Worm (Caenorhabditis elegans) whole organism, L4 larva: ENCODE measurements around the gene srx-105.
A peak's percentile ranks its signal among the peaks of the same experiment; 100 is the strongest.

ENCODE experiments used
- F26F4.8 ChIP-seq: fragments of 200-800 bp; sonication (Bioruptor generic); conservative IDR thresholded peaks from 2 replicates; pipeline ENCODE4 v1.3.6; 2022; ENCODE audit warnings: missing genetic modification characterization, missing compliant biosample characterization
- F49E8.2 ChIP-seq: sonication (generic microtip); optimal IDR thresholded peaks from 2 replicates; lab custom pipeline; 2016; ENCODE audit warnings: missing compliant biosample characterization, mild to moderate bottlenecking, missing genetic modification characterization, borderline replicate concordance
- Y105C5A.15 ChIP-seq: fragments of 200-800 bp; sonication (Bioruptor generic); IDR thresholded peaks from 2 replicates; pipeline ENCODE4 v1.3.6; 2022; ENCODE audit warnings: missing genetic modification characterization, missing compliant biosample characterization
- Y5F2A.4 ChIP-seq: fragments of 200-800 bp; sonication (Bioruptor generic); optimal IDR thresholded peaks from 2 replicates; lab custom pipeline; 2018; ENCODE audit warnings: mild to moderate bottlenecking, missing genetic modification characterization, missing compliant biosample characterization
- Y75B8A.6 ChIP-seq: fragments of 200-800 bp; sonication (Bioruptor generic); IDR thresholded peaks from 2 replicates; pipeline ENCODE4 v1.3.6; 2022; ENCODE audit warnings: missing genetic modification reagents, missing genetic modification characterization, missing compliant biosample characterization
- ZK337.2 ChIP-seq: fragments of 200-800 bp; sonication (Bioruptor generic); IDR thresholded peaks from 2 replicates; pipeline ENCODE4 v1.3.6; 2022; ENCODE audit warnings: missing genetic modification reagents, missing genetic modification characterization, missing compliant biosample characterization
- ZK546.5 ChIP-seq, 2 experiments: sonication (generic microtip); optimal IDR thresholded peaks; 2 replicates each; lab custom pipeline; 2017; ENCODE audit warnings: missing biosample characterization in 2 of 2, missing genetic modification characterization in 2 of 2
- arid-1 ChIP-seq: fragments of 200-800 bp; sonication (Bioruptor generic); conservative IDR thresholded peaks from 2 replicates; pipeline ENCODE4 v1.3.6; 2022; ENCODE audit warnings: missing genetic modification reagents, missing genetic modification characterization, missing compliant biosample characterization
- attf-4 ChIP-seq: sonication (generic microtip); optimal IDR thresholded peaks from 3 replicates; lab custom pipeline; 2017; ENCODE audit warnings: missing biosample characterization, missing genetic modification characterization
- ceh-28 ChIP-seq: fragments of 150-350 bp; optimal IDR thresholded peaks from 2 replicates; lab custom pipeline; 2014; ENCODE audit warnings: missing biosample characterization, missing genetic modification reagents, missing genetic modification characterization
- ceh-62 ChIP-seq: sonication (generic microtip); optimal IDR thresholded peaks from 2 replicates; lab custom pipeline; 2017; ENCODE audit warnings: missing biosample characterization, missing genetic modification characterization
- daf-8 ChIP-seq: fragments of 200-800 bp; sonication (Bioruptor generic); IDR thresholded peaks from 2 replicates; pipeline ENCODE4 v1.3.6; 2022; ENCODE audit warnings: missing genetic modification characterization, missing compliant biosample characterization
- dmd-9 ChIP-seq: fragments of 200-800 bp; sonication (Bioruptor generic); IDR thresholded peaks from 2 replicates; pipeline ENCODE4 v1.3.6; 2022; ENCODE audit warnings: missing genetic modification reagents, missing genetic modification characterization, missing compliant biosample characterization
- dpl-1 ChIP-seq: fragments of 150-350 bp; optimal IDR thresholded peaks from 2 replicates; lab custom pipeline; 2014; ENCODE audit warnings: missing biosample characterization, missing genetic modification reagents, missing genetic modification characterization
- duxl-1 ChIP-seq: sonication (generic microtip); optimal IDR thresholded peaks from 2 replicates; lab custom pipeline; 2016; ENCODE audit warnings: mild to moderate bottlenecking, missing genetic modification characterization, moderate library complexity, missing compliant biosample characterization; ENCODE audit not compliant: poor library complexity
- egl-27 ChIP-seq: sonication (generic microtip); optimal IDR thresholded peaks from 3 replicates; lab custom pipeline; 2017; ENCODE audit warnings: missing biosample characterization, missing genetic modification reagents, missing genetic modification characterization
- egl-43 ChIP-seq: fragments of 200-800 bp; sonication (Bioruptor generic); IDR thresholded peaks from 2 replicates; pipeline ENCODE4 v1.3.6; 2022; ENCODE audit warnings: missing genetic modification reagents, missing genetic modification characterization, missing compliant biosample characterization
- fkh-10 ChIP-seq: fragments of 150-350 bp; optimal IDR thresholded peaks from 2 replicates; lab custom pipeline; 2014; ENCODE audit warnings: missing biosample characterization, missing genetic modification reagents, missing genetic modification characterization
- fos-1 ChIP-seq: fragments of 150-350 bp; optimal IDR thresholded peaks from 2 replicates; lab custom pipeline; 2014; ENCODE audit warnings: missing biosample characterization, missing genetic modification characterization
- hlh-11 ChIP-seq: fragments of 200-800 bp; sonication (Bioruptor generic); optimal IDR thresholded peaks from 2 replicates; lab custom pipeline; 2018; ENCODE audit warnings: mild to moderate bottlenecking, missing genetic modification characterization, missing compliant biosample characterization
- jun-1 ChIP-seq: fragments of 150-350 bp; optimal IDR thresholded peaks from 2 replicates; lab custom pipeline; 2014; ENCODE audit warnings: missing biosample characterization, missing genetic modification reagents, missing genetic modification characterization
- lin-1 ChIP-seq: fragments of 200-800 bp; sonication (Bioruptor generic); IDR thresholded peaks from 2 replicates; pipeline ENCODE4 v1.3.6; 2022; ENCODE audit warnings: missing genetic modification reagents, missing genetic modification characterization, missing compliant biosample characterization
- lin-29 ChIP-seq: fragments of 200-800 bp; sonication (Bioruptor generic); IDR thresholded peaks from 2 replicates; pipeline ENCODE4 v1.3.6; 2022; ENCODE audit warnings: missing genetic modification reagents, missing genetic modification characterization, missing compliant biosample characterization
- lin-39 ChIP-seq: fragments of 150-350 bp; optimal IDR thresholded peaks from 2 replicates; lab custom pipeline; 2014; ENCODE audit warnings: missing biosample characterization, missing genetic modification reagents, missing genetic modification characterization
- lsy-2 ChIP-seq, 2 experiments: fragments of 150-350 bp in 1 of 2; sonication (generic microtip) in 1 of 2; optimal IDR thresholded peaks; 2 replicates each; lab custom pipeline; 2014 to 2017; ENCODE audit warnings: missing biosample characterization in 2 of 2, missing genetic modification characterization in 2 of 2
- mdl-1 ChIP-seq, 2 experiments: fragments of 150-350 bp in 1 of 2; sonication (generic microtip) in 1 of 2; optimal IDR thresholded peaks; 2 replicates each; lab custom pipeline; 2014 to 2017; ENCODE audit warnings: missing biosample characterization in 2 of 2, missing genetic modification characterization in 2 of 2
- mxl-2 ChIP-seq: fragments of 200-800 bp; sonication (Bioruptor generic); conservative IDR thresholded peaks from 2 replicates; pipeline ENCODE4 v1.3.6; 2022; ENCODE audit warnings: missing genetic modification reagents, missing genetic modification characterization, missing compliant biosample characterization
- nhr-102 ChIP-seq: sonication (generic microtip); optimal IDR thresholded peaks from 2 replicates; lab custom pipeline; 2016; ENCODE audit warnings: mild to moderate bottlenecking, missing genetic modification characterization, moderate library complexity, missing compliant biosample characterization
- nhr-11 ChIP-seq: fragments of 150-350 bp; optimal IDR thresholded peaks from 2 replicates; lab custom pipeline; 2014; ENCODE audit warnings: missing biosample characterization, missing genetic modification characterization
- nhr-237 ChIP-seq: sonication (generic microtip); optimal IDR thresholded peaks from 2 replicates; lab custom pipeline; 2017; ENCODE audit warnings: missing biosample characterization, missing genetic modification characterization
- nhr-25 ChIP-seq: sonication (generic microtip); optimal IDR thresholded peaks from 2 replicates; lab custom pipeline; 2017; ENCODE audit warnings: missing genetic modification characterization, mild to moderate bottlenecking, missing compliant biosample characterization, antibody characterized with exemption, moderate library complexity, borderline replicate concordance; ENCODE audit not compliant: insufficient read depth
- nhr-48 ChIP-seq: sonication (generic microtip); optimal IDR thresholded peaks from 2 replicates; lab custom pipeline; 2016; ENCODE audit warnings: mild to moderate bottlenecking, missing genetic modification characterization, missing compliant biosample characterization
- nhr-6 ChIP-seq: fragments of 150-350 bp; optimal IDR thresholded peaks from 2 replicates; lab custom pipeline; 2014; ENCODE audit warnings: missing biosample characterization, missing genetic modification characterization
- pha-4 ChIP-seq, 2 experiments: fragments of 150-350 bp in 1 of 2; fragments of 200-800 bp in 1 of 2; sonication (Bioruptor generic) in 1 of 2; IDR thresholded peaks in 1 of 2; optimal IDR thresholded peaks in 1 of 2; 2 replicates each; pipeline versions ENCODE4 v1.3.6 to Lab custom; 2014 to 2022; ENCODE audit warnings: missing genetic modification characterization in 2 of 2, missing genetic modification reagents in 2 of 2, missing biosample characterization in 1 of 2, missing compliant biosample characterization in 1 of 2
- saeg-2 ChIP-seq: fragments of 200-800 bp; sonication (Bioruptor generic); IDR thresholded peaks from 2 replicates; pipeline ENCODE4 v1.3.6; 2022; ENCODE audit warnings: missing genetic modification reagents, missing genetic modification characterization, missing compliant biosample characterization
- snpc-1.2 ChIP-seq: fragments of 200-800 bp; sonication (Bioruptor generic); IDR thresholded peaks from 2 replicates; pipeline ENCODE4 v1.3.6; 2022; ENCODE audit warnings: missing genetic modification reagents, missing genetic modification characterization, missing compliant biosample characterization
- spr-1 ChIP-seq: sonication (generic microtip); optimal IDR thresholded peaks from 2 replicates; lab custom pipeline; 2016; ENCODE audit warnings: mild to moderate bottlenecking, missing genetic modification characterization, missing compliant biosample characterization
- unc-130 ChIP-seq: sonication (generic microtip); optimal IDR thresholded peaks from 2 replicates; lab custom pipeline; 2016; ENCODE audit warnings: missing genetic modification reagents, missing genetic modification characterization, missing compliant biosample characterization
- unc-39 ChIP-seq: sonication (generic microtip); optimal IDR thresholded peaks from 2 replicates; lab custom pipeline; 2017; ENCODE audit warnings: missing biosample characterization, missing genetic modification characterization
- zfp-2 ChIP-seq: sonication (generic microtip); optimal IDR thresholded peaks from 2 replicates; lab custom pipeline; 2016; ENCODE audit warnings: mild to moderate bottlenecking, missing genetic modification characterization, missing compliant biosample characterization
- zfp-3 ChIP-seq: fragments of 200-800 bp; sonication (Bioruptor generic); conservative IDR thresholded peaks from 2 replicates; pipeline ENCODE4 v1.3.6; 2022; ENCODE audit warnings: missing genetic modification reagents, missing genetic modification characterization, missing compliant biosample characterization
- zip-2 ChIP-seq: fragments of 150-350 bp; optimal IDR thresholded peaks from 2 replicates; lab custom pipeline; 2014; ENCODE audit warnings: missing biosample characterization, missing genetic modification characterization
- ztf-7 ChIP-seq: fragments of 150-350 bp; optimal IDR thresholded peaks from 2 replicates; lab custom pipeline; 2014; ENCODE audit warnings: missing biosample characterization, missing genetic modification characterization

The srx-105 gene

ce11 chrII:3682770-3683234, 18.4 kb downstream of the srx-105 start, which contains the start of gene F19B10.1 (continued):
- TF ChIP-seq arid-1 (GFP tag; lab: Robert Waterston, UW) (no peak), jun-1 (tag; lab: Kevin White, UChicago) (no peak), daf-8 (GFP tag; lab: Robert Waterston, UW) (no peak), egl-43 (GFP tag; lab: Robert Waterston, UW) (no peak), ztf-7 (tag; lab: Kevin White, UChicago) (no peak), attf-4 (no peak), F49E8.2 (tag; lab: Kevin White, UChicago) (no peak), saeg-2 (GFP tag; lab: Robert Waterston, UW) (no peak), snpc-1.2 (GFP tag; lab: Robert Waterston, UW) (no peak), unc-39 (tag; lab: Kevin White, UChicago) (no peak), Y5F2A.4 (no peak), zfp-3 (no peak), nhr-6 (tag; lab: Kevin White, UChicago) (no peak), F26F4.8 (GFP tag; lab: Robert Waterston, UW) (no peak), fkh-10 (GFP tag; lab: Kevin White, UChicago) (no peak), lin-39 (no peak), nhr-237 (tag; lab: Kevin White, UChicago) (no peak), dmd-9 (GFP tag; lab: Robert Waterston, UW) (no peak), ZK546.5 (tag; optimal IDR thresholded peaks at IDR 0.05; lab: Kevin White, UChicago) (no peak), duxl-1 (tag; lab: Kevin White, UChicago) (peak; percentile 85), mdl-1 (tag; optimal IDR thresholded peaks at IDR 0.05; lab: Kevin White, UChicago) (peak in 1 of 2 experiments; percentile 66), Y105C5A.15 (GFP tag; lab: Robert Waterston, UW) (no peak), nhr-11 (tag; lab: Kevin White, UChicago) (no peak), hlh-11 (tag; lab: Kevin White, UChicago) (peak; percentile 74), nhr-102 (tag; lab: Kevin White, UChicago) (no peak), ZK337.2 (GFP tag; lab: Robert Waterston, UW) (no peak), lin-1 (no peak), spr-1 (tag; lab: Kevin White, UChicago) (no peak)

ce11 chrII:3681365-3682083, 19.7 kb downstream of the srx-105 start, which contains the start of gene F19B10.10:
F19B10.10 (minus strand) TSS chrII:3681415.
- TF ChIP-seq ceh-62 (tag; lab: Kevin White, UChicago), result no peak
- TF ChIP-seq zip-2 (tag; lab: Kevin White, UChicago), result no peak
- no peak for TF ChIP-seq nhr-48
- no peak for TF ChIP-seq jun-1 (tag; lab: Kevin White, UChicago)
- TF ChIP-seq fos-1, result no peak
- TF ChIP-seq ztf-7 (tag; lab: Kevin White, UChicago), result no peak
- TF ChIP-seq dmd-9 (GFP tag; lab: Robert Waterston, UW), result no peak
- TF ChIP-seq mdl-1 (tag; optimal IDR thresholded peaks at IDR 0.05; lab: Kevin White, UChicago), result no peak
- TF ChIP-seq Y75B8A.6 (GFP tag; lab: Robert Waterston, UW), result no peak

ce11 chrII:3680366-3680765, 20.8 kb downstream of the srx-105 start:
- TF ChIP-seq ceh-28 (tag; lab: Kevin White, UChicago) (no peak), zfp-2 (tag; lab: Kevin White, UChicago) (no peak), fos-1 (no peak), unc-130 (GFP tag; lab: Kevin White, UChicago) (no peak), zip-2 (tag; lab: Kevin White, UChicago) (no peak), pha-4 (GFP tag; IDR thresholded peaks at IDR 0.05; lab: Robert Waterston, UW) (no peak), pha-4 (tag; optimal IDR thresholded peaks at IDR 0.05; lab: Kevin White, UChicago) (no peak), dpl-1 (no peak), lin-39 (no peak), mxl-2 (GFP tag; lab: Robert Waterston, UW) (no peak), ZK546.5 (tag; optimal IDR thresholded peaks at IDR 0.05; lab: Kevin White, UChicago) (no peak), lsy-2 (tag; optimal IDR thresholded peaks at IDR 0.05; lab: Kevin White, UChicago) (no peak), egl-43 (GFP tag; lab: Robert Waterston, UW) (no peak), lin-29 (no peak), F49E8.2 (tag; lab: Kevin White, UChicago) (no peak), nhr-25 (tag; lab: Kevin White, UChicago) (no peak), spr-1 (tag; lab: Kevin White, UChicago) (no peak), snpc-1.2 (GFP tag; lab: Robert Waterston, UW) (no peak), Y105C5A.15 (GFP tag; lab: Robert Waterston, UW) (no peak), egl-27 (tag; lab: Kevin White, UChicago) (no peak)
